Fruit fly (Drosophila melanogaster): ENCODE data around the gene CG14321.

CG14321 gene

DNA sequence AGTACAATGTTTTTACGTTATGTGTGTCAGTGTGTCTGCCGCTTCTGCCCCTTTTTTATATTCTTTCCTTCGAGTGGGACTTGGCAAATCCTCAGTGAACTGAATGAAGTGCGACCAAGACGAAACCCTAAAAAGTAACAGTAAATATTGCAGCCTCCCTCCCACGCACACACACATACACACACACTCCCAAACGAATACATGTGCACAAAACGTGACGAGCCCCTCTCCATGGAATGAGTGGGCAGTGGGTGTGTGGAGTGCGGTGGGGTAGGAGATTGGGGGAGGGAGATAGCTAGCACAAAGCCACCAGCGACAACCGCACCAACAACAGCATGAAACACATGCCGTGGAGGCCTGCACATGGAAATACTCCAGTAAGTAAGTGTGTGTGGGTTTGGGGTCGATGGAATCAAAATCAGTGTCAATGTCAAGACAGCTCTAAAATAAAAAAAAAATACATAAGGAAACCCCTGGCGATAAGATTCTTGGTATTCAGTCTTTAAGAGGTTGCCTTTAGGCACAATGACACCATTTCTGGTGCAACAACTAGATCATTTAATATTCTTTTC is 18.5 kb upstream of the CG14321 start (continued):
- TF ChIP-seq CG4360 (GFP tag; IDR thresholded peaks at IDR 0.05) (peak; percentile 47), CG12744 (GFP tag; optimal IDR thresholded peaks at IDR 0.05) (no peak), Bdp1 (GFP tag; optimal IDR thresholded peaks at IDR 0.05) (no peak)

DNA sequence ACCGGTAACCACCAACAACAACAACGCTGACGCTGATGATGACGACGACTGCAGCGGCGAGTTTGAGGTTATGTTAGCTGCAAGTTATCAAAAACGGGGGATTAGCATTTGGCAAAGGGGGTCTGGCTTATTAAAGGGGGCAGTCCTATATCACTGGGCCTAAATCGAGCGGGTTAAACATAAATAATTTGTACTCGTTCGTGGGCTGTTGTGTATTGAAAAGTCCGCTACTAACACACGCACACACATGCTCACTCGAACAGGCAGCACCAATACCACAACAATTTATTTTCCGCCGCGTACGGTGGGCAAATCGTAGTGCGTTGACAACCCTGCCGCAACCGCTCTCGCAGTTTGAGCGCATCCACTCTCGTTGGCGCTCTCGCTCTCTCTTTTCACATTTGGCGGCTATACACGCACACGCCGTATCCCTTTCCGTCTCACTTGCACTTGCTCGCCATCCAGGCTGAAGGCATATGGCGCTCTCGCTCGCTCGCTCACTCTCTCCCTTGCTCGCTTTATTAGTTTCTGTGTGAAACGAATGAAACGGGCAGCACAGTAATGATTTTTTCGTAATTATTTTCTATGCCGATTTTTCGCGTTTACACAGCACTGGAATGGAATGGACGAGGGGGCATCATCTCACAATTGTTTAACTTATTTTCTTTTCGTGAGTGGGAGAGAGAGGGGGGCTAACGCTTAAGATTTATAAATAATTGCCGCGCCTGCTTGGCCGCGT is 16.4 kb upstream of the CG14321 start:
- TF ChIP-seq Hr3 (GFP tag; optimal IDR thresholded peaks at IDR 0.05) (no peak), zen (tag; optimal IDR thresholded peaks at IDR 0.05) (peak; percentile 72), MESR4 (GFP tag; optimal IDR thresholded peaks at IDR 0.05) (peak; percentile 20), phol (tag; optimal IDR thresholded peaks at IDR 0.05) (no peak), Gug (GFP tag; IDR thresholded peaks at IDR 0.05) (no peak), gcm (GFP tag; optimal IDR thresholded peaks at IDR 0.05) (peak; percentile 7), CG7271 (tag; optimal IDR thresholded peaks at IDR 0.05) (peak; percentile 4), Blimp-1 (GFP tag; optimal IDR thresholded peaks at IDR 0.05) (peak; percentile 15), bigmax (GFP tag; optimal IDR thresholded peaks at IDR 0.05) (peak; percentile 95), CG32772 (GFP tag; IDR thresholded peaks at IDR 0.05) (no peak), CG9817 (tag; optimal IDR thresholded peaks at IDR 0.05) (no peak), bsh (GFP tag; optimal IDR thresholded peaks at IDR 0.05) (no peak), Eip74EF (GFP tag; optimal IDR thresholded peaks at IDR 0.05) (peak in 1 of 2 experiments; percentile 15), CG8478 (optimal IDR thresholded peaks at IDR 0.05) (peak; percentile 97), CG2116 (GFP tag; optimal IDR thresholded peaks at IDR 0.05) (peak; percentile 49), chm (GFP tag; IDR thresholded peaks at IDR 0.05) (no peak), Antp (GFP tag; optimal IDR thresholded peaks at IDR 0.05) (peak; percentile 37), CG7745 (tag; optimal IDR thresholded peaks at IDR 0.05) (peak; percentile 16), HmgD (GFP tag; optimal IDR thresholded peaks at IDR 0.05) (peak; percentile 78), CG11398 (GFP tag; optimal IDR thresholded peaks at IDR 0.05) (no peak), CG18011 (GFP tag; optimal IDR thresholded peaks at IDR 0.05) (no peak), sima (GFP tag; optimal IDR thresholded peaks at IDR 0.05) (no peak), knrl (GFP tag; IDR thresholded peaks at IDR 0.05; ENCODE audit: partially characterized antibody) (no peak), CG3847 (GFP tag; IDR thresholded peaks at IDR 0.05) (no peak), MBD-R2 (GFP tag; IDR thresholded peaks at IDR 0.05) (no peak), insv (GFP tag; optimal IDR thresholded peaks at IDR 0.05) (peak in 1 of 2 experiments; percentile 29), zen2 (GFP tag; IDR thresholded peaks at IDR 0.05; ENCODE audit: partially characterized antibody) (no peak), CG3995 (GFP tag; optimal IDR thresholded peaks at IDR 0.05) (peak; percentile 4), D19A (tag; optimal IDR thresholded peaks at IDR 0.05) (peak; percentile 5), CG9932 (GFP tag; IDR thresholded peaks at IDR 0.05) (no peak), cwo (GFP tag; optimal IDR thresholded peaks at IDR 0.05) (peak; percentile 72), CG17802 (tag; optimal IDR thresholded peaks at IDR 0.05) (no peak), CG8765 (GFP tag; IDR thresholded peaks at IDR 0.05) (no peak), Six4 (GFP tag; optimal IDR thresholded peaks at IDR 0.05) (no peak), NC2α (GFP tag; optimal IDR thresholded peaks at IDR 0.05) (no peak), CG11247 (GFP tag; IDR thresholded peaks at IDR 0.05) (no peak), so (GFP tag; IDR thresholded peaks at IDR 0.05) (no peak), tx (GFP tag; optimal IDR thresholded peaks at IDR 0.05) (no peak), ttk (GFP tag; IDR thresholded peaks at IDR 0.05) (no peak), nau (GFP tag; optimal IDR thresholded peaks at IDR 0.05) (peak; percentile 34), CrebB (tag; optimal IDR thresholded peaks at IDR 0.05) (peak; percentile 65), Ets97D (GFP tag; optimal IDR thresholded peaks at IDR 0.05) (peak; percentile 16), CG17186 (GFP tag; optimal IDR thresholded peaks at IDR 0.05) (no peak), CG1647 (GFP tag; optimal IDR thresholded peaks at IDR 0.05) (no peak)
